Fruit fly (Drosophila melanogaster) Kc167 (cell line): ENCODE data around the gene Tom70.

Experiments
- Myc ChIP-seq: fragments of >200 bp; optimal IDR thresholded peaks from 2 replicates; lab custom pipeline; 2017; ENCODE audit warnings: missing external identifiers
- Sin3A ChIP-seq: fragments of >200 bp; optimal IDR thresholded peaks from 2 replicates; lab custom pipeline; 2018; ENCODE audit warnings: missing external identifiers
- h ChIP-seq: fragments of >200 bp; optimal IDR thresholded peaks from 3 replicates; lab custom pipeline; 2018; ENCODE audit warnings: missing external identifiers
- ttk ChIP-seq: sonication (Bioruptor generic); optimal IDR thresholded peaks from 2 replicates; lab custom pipeline; 2017; ENCODE audit warnings: missing external identifiers

- no peak for TF ChIP-seq Myc
- TF ChIP-seq Sin3A (lab: Kevin White, UChicago): no peak
- no peak for TF ChIP-seq h (lab: Kevin White, UChicago)
- no peak for TF ChIP-seq ttk
Observed at dm6 chr2L:12005436-12006396, 32.6 kb downstream of the Tom70 start.
